Worm (Caenorhabditis elegans): ENCODE measurements around the gene C56G2.15.

C56G2.15 gene

ce11 chrIII:6406829-6407228 is 39.1 kb upstream of the C56G2.15 start, which contains the start of gene let-756:
Gene let-756, plus strand, starts transcription at chrIII:6407129.
- TF ChIP-seq T23F11.4 (GFP tag; optimal IDR thresholded peaks at IDR 0.05) (no peak), eyg-1 (tag; optimal IDR thresholded peaks at IDR 0.05) (no peak), pqm-1 (tag; optimal IDR thresholded peaks at IDR 0.05) (no peak), che-1 (tag; optimal IDR thresholded peaks at IDR 0.05) (no peak)

- TF ChIP-seq ceh-31 (tag; optimal IDR thresholded peaks at IDR 0.05): no peak
- peak; percentile 18 for TF ChIP-seq nfya-1 (tag; optimal IDR thresholded peaks at IDR 0.05)
- TF ChIP-seq unc-55 (GFP tag; optimal IDR thresholded peaks at IDR 0.05): peak; percentile 92
- TF ChIP-seq ceh-18 (tag; optimal IDR thresholded peaks at IDR 0.05): peak; percentile 73
- no peak for TF ChIP-seq C38D4.7 (GFP tag; optimal IDR thresholded peaks at IDR 0.05)
- TF ChIP-seq ceh-34 (tag; optimal IDR thresholded peaks at IDR 0.05): peak; percentile 60
Measured at ce11 chrIII:6405121-6405520, 37.4 kb upstream of the C56G2.15 start.

- TF ChIP-seq ceh-30 (tag; optimal IDR thresholded peaks at IDR 0.05) (no peak), nhr-232 (tag; optimal IDR thresholded peaks at IDR 0.05) (no peak), fkh-10 (GFP tag; optimal IDR thresholded peaks at IDR 0.05) (no peak), unc-3 (GFP tag; conservative IDR thresholded peaks at IDR 0.05) (no peak), unc-3 (tag; optimal IDR thresholded peaks at IDR 0.05) (no peak), hlh-15 (tag; optimal IDR thresholded peaks at IDR 0.05) (no peak), hlh-6 (tag; optimal IDR thresholded peaks at IDR 0.05) (no peak), pax-1 (tag; optimal IDR thresholded peaks at IDR 0.05) (no peak), hlh-13 (GFP tag; optimal IDR thresholded peaks at IDR 0.05) (no peak), pha-4 (tag; optimal IDR thresholded peaks at IDR 0.05) (no peak), K02D7.2 (tag; optimal IDR thresholded peaks at IDR 0.05) (no peak), eyg-1 (tag; optimal IDR thresholded peaks at IDR 0.05) (no peak), pha-2 (tag; optimal IDR thresholded peaks at IDR 0.05) (no peak)
Measured at ce11 chrIII:6402810-6403209, 35.1 kb upstream of the C56G2.15 start.

ce11 chrIII:6402346-6402745 is 34.6 kb upstream of the C56G2.15 start:
- peak; percentile 23 for TF ChIP-seq tbx-2 (tag; optimal IDR thresholded peaks at IDR 0.05)
- peak; percentile 76 for TF ChIP-seq ceh-18 (tag; optimal IDR thresholded peaks at IDR 0.05)
- TF ChIP-seq nhr-11 (tag; optimal IDR thresholded peaks at IDR 0.05): no peak
- TF ChIP-seq sox-4 (tag; optimal IDR thresholded peaks at IDR 0.05): no peak
- TF ChIP-seq pax-1 (tag; optimal IDR thresholded peaks at IDR 0.05): no peak
- TF ChIP-seq unc-42 (tag; optimal IDR thresholded peaks at IDR 0.05): no peak
- no peak for TF ChIP-seq dve-1 (tag; optimal IDR thresholded peaks at IDR 0.05)
- TF ChIP-seq lim-6 (tag; optimal IDR thresholded peaks at IDR 0.05): no peak
- no peak for TF ChIP-seq ceh-34 (tag; optimal IDR thresholded peaks at IDR 0.05)
- TF ChIP-seq hlh-30 (tag; optimal IDR thresholded peaks at IDR 0.05; ENCODE audit: insufficient read depth): no peak
- TF ChIP-seq rnt-1 (tag; optimal IDR thresholded peaks at IDR 0.05): peak; percentile 57
- no peak for TF ChIP-seq dmd-4 (tag; optimal IDR thresholded peaks at IDR 0.05; ENCODE audit: borderline replicate concordance)
- peak; percentile 15 for TF ChIP-seq nfya-1 (tag; optimal IDR thresholded peaks at IDR 0.05)
- TF ChIP-seq madf-2 (tag; optimal IDR thresholded peaks at IDR 0.05): no peak
- no peak for TF ChIP-seq hlh-8 (tag; optimal IDR thresholded peaks at IDR 0.05)
- peak; percentile 89 for TF ChIP-seq unc-55 (GFP tag; optimal IDR thresholded peaks at IDR 0.05)
- no peak for TF ChIP-seq che-1 (tag; optimal IDR thresholded peaks at IDR 0.05)

- TF ChIP-seq elt-4 (tag; optimal IDR thresholded peaks at IDR 0.05): no peak
- TF ChIP-seq nhr-11 (tag; optimal IDR thresholded peaks at IDR 0.05): no peak
- TF ChIP-seq zip-5 (tag; optimal IDR thresholded peaks at IDR 0.05): no peak
- no peak for TF ChIP-seq lim-6 (tag; optimal IDR thresholded peaks at IDR 0.05)
- TF ChIP-seq eyg-1 (tag; optimal IDR thresholded peaks at IDR 0.05): no peak
Measured at ce11 chrIII:6399424-6399823, 31.7 kb upstream of the C56G2.15 start.
